Fruit fly (Drosophila melanogaster): ENCODE results near the gene GATAe.

The GATAe gene

dm6 chr3R:15974235-15974634, 34.7 kb upstream of the GATAe start:
- TF ChIP-seq Mio (GFP tag; optimal IDR thresholded peaks at IDR 0.05) (peak; percentile 16), Rel (GFP tag; optimal IDR thresholded peaks at IDR 0.05) (no peak), Rel (tag; optimal IDR thresholded peaks at IDR 0.05) (no peak), rgr (GFP tag; optimal IDR thresholded peaks at IDR 0.05) (peak; percentile 80), usp (GFP tag; optimal IDR thresholded peaks at IDR 0.05) (no peak), woc (GFP tag; optimal IDR thresholded peaks at IDR 0.05) (peak; percentile 33), fru (GFP tag; optimal IDR thresholded peaks at IDR 0.05) (peak; percentile 84), tai (GFP tag; optimal IDR thresholded peaks at IDR 0.05) (no peak), psq (GFP tag; optimal IDR thresholded peaks at IDR 0.05) (no peak), Hr78 (GFP tag; optimal IDR thresholded peaks at IDR 0.05) (no peak), ey (GFP tag; optimal IDR thresholded peaks at IDR 0.05) (peak; percentile 84), pan (optimal IDR thresholded peaks at IDR 0.05) (no peak), sv (GFP tag; optimal IDR thresholded peaks at IDR 0.05) (peak; percentile 66), Myc (optimal IDR thresholded peaks at IDR 0.05) (no peak), CG32264 (GFP tag; optimal IDR thresholded peaks at IDR 0.05) (peak; percentile 29), dsf (GFP tag; optimal IDR thresholded peaks at IDR 0.05; ENCODE audit: borderline replicate concordance) (no peak), sage (GFP tag; optimal IDR thresholded peaks at IDR 0.05) (no peak), Dif (GFP tag; optimal IDR thresholded peaks at IDR 0.05; ENCODE audit: partially characterized antibody) (no peak), dl (GFP tag; optimal IDR thresholded peaks at IDR 0.05; ENCODE audit: insufficient read depth in 1 of 2, partially characterized antibody in 2 of 2) (no peak), foxo (GFP tag; optimal IDR thresholded peaks at IDR 0.05) (peak; percentile 9 to 85), Abd-B (GFP tag; optimal IDR thresholded peaks at IDR 0.05) (no peak), Dfd (GFP tag; optimal IDR thresholded peaks at IDR 0.05) (no peak), brk (GFP tag; optimal IDR thresholded peaks at IDR 0.05) (no peak), GATAd (GFP tag; optimal IDR thresholded peaks at IDR 0.05) (no peak), lola (GFP tag; optimal IDR thresholded peaks at IDR 0.05) (no peak), Jra (GFP tag; optimal IDR thresholded peaks at IDR 0.05) (peak; percentile 37), Vsx2 (GFP tag; optimal IDR thresholded peaks at IDR 0.05; ENCODE audit: partially characterized antibody) (no peak), CG9705 (GFP tag; optimal IDR thresholded peaks at IDR 0.05) (peak; percentile 1), jim (GFP tag; optimal IDR thresholded peaks at IDR 0.05) (no peak), CrebA (GFP tag; optimal IDR thresholded peaks at IDR 0.05; ENCODE audit: borderline replicate concordance) (no peak), Sp1 (GFP tag; optimal IDR thresholded peaks at IDR 0.05) (peak; percentile 53), Hr83 (GFP tag; optimal IDR thresholded peaks at IDR 0.05; ENCODE audit: poor library complexity, severe bottlenecking) (peak; percentile 37), OdsH (GFP tag; optimal IDR thresholded peaks at IDR 0.05) (peak; percentile 69), br (GFP tag; optimal IDR thresholded peaks at IDR 0.05) (peak; percentile 74), h (GFP tag; optimal IDR thresholded peaks at IDR 0.05) (peak; percentile 85), N (GFP tag; optimal IDR thresholded peaks at IDR 0.05) (no peak), Hnf4 (GFP tag; optimal IDR thresholded peaks at IDR 0.05) (peak; percentile 63), dmrt93B (GFP tag; optimal IDR thresholded peaks at IDR 0.05) (peak; percentile 37), HLH106 (tag; optimal IDR thresholded peaks at IDR 0.05) (peak; percentile 79)

dm6 chr3R:15975170-15975569, 33.7 kb upstream of the GATAe start:
- no peak for TF ChIP-seq Myc (optimal IDR thresholded peaks at IDR 0.05)
- TF ChIP-seq tai (GFP tag; optimal IDR thresholded peaks at IDR 0.05): no peak
- TF ChIP-seq pan (optimal IDR thresholded peaks at IDR 0.05): no peak
- TF ChIP-seq Rel (GFP tag; optimal IDR thresholded peaks at IDR 0.05): no peak
- no peak for TF ChIP-seq Rel (tag; optimal IDR thresholded peaks at IDR 0.05)
- TF ChIP-seq CrebA (GFP tag; optimal IDR thresholded peaks at IDR 0.05; ENCODE audit: borderline replicate concordance): no peak
- no peak for TF ChIP-seq CG32264 (GFP tag; optimal IDR thresholded peaks at IDR 0.05)
- no peak for TF ChIP-seq dl (GFP tag; optimal IDR thresholded peaks at IDR 0.05; ENCODE audit: insufficient read depth in 1 of 2, partially characterized antibody in 2 of 2)
- no peak for TF ChIP-seq Jra (GFP tag; optimal IDR thresholded peaks at IDR 0.05)
- no peak for TF ChIP-seq N (GFP tag; optimal IDR thresholded peaks at IDR 0.05)
- TF ChIP-seq dmrt93B (GFP tag; optimal IDR thresholded peaks at IDR 0.05): no peak
- TF ChIP-seq CG9705 (GFP tag; optimal IDR thresholded peaks at IDR 0.05): no peak
- no peak for TF ChIP-seq woc (GFP tag; optimal IDR thresholded peaks at IDR 0.05)
- no peak for TF ChIP-seq lola (GFP tag; optimal IDR thresholded peaks at IDR 0.05)
- TF ChIP-seq jim (GFP tag; optimal IDR thresholded peaks at IDR 0.05): no peak
- no peak for TF ChIP-seq Hnf4 (GFP tag; optimal IDR thresholded peaks at IDR 0.05)
- no peak for TF ChIP-seq Dif (GFP tag; optimal IDR thresholded peaks at IDR 0.05; ENCODE audit: partially characterized antibody)
- no peak for TF ChIP-seq OdsH (GFP tag; optimal IDR thresholded peaks at IDR 0.05)
- TF ChIP-seq Abd-B (GFP tag; optimal IDR thresholded peaks at IDR 0.05): no peak

Measured in whole organism, wandering third instar larva.